Fruit fly (Drosophila melanogaster): ENCODE measurements around the gene CG9970.

The CG9970 gene

dm6 chr3L:2916554-2916953 lies at the start of gene CG9970:
Gene CG9970 (minus strand): TSS chr3L:2916654.
- TF ChIP-seq CG32121 (GFP tag; IDR thresholded peaks at IDR 0.05) (no peak), CG8301 (tag; optimal IDR thresholded peaks at IDR 0.05) (no peak), CG34367 (tag; optimal IDR thresholded peaks at IDR 0.05) (no peak), CG12605 (GFP tag; IDR thresholded peaks at IDR 0.05) (no peak), CG14655 (GFP tag; optimal IDR thresholded peaks at IDR 0.05) (no peak), rn (GFP tag; IDR thresholded peaks at IDR 0.05) (no peak)

- TF ChIP-seq CG14655 (GFP tag; optimal IDR thresholded peaks at IDR 0.05) (no peak), CG32121 (GFP tag; IDR thresholded peaks at IDR 0.05) (no peak), CG8159 (tag; optimal IDR thresholded peaks at IDR 0.05) (no peak), EcR (GFP tag; optimal IDR thresholded peaks at IDR 0.05) (no peak)
Measured at dm6 chr3L:2960949-2961584, 44.6 kb upstream of the CG9970 start, which contains the start of the genes CG34025 and Or63a. Gene CG34025 (minus strand): TSS chr3L:2961049. Gene Or63a (plus strand): TSS chr3L:2961534.

- TF ChIP-seq Snoo (tag; optimal IDR thresholded peaks at IDR 0.05): no peak
- TF ChIP-seq D1 (tag; optimal IDR thresholded peaks at IDR 0.05): no peak
- no peak for TF ChIP-seq gl (tag; optimal IDR thresholded peaks at IDR 0.05)
- TF ChIP-seq Pif1B (GFP tag; optimal IDR thresholded peaks at IDR 0.05): no peak
- TF ChIP-seq rn (GFP tag; IDR thresholded peaks at IDR 0.05): no peak
- TF ChIP-seq CG15710 (tag; optimal IDR thresholded peaks at IDR 0.05): no peak
- TF ChIP-seq CG8159 (tag; optimal IDR thresholded peaks at IDR 0.05): no peak
- TF ChIP-seq Pif1A (GFP tag; optimal IDR thresholded peaks at IDR 0.05): no peak
- no peak for TF ChIP-seq CG10348 (GFP tag; IDR thresholded peaks at IDR 0.05)
- TF ChIP-seq CG17806 (tag; optimal IDR thresholded peaks at IDR 0.05): no peak
- TF ChIP-seq fd96Ca (GFP tag; IDR thresholded peaks at IDR 0.05): no peak
Measured at dm6 chr3L:2951518-2951917, 35.1 kb upstream of the CG9970 start, which contains the start of gene CG32846. Gene CG32846 (minus strand): TSS chr3L:2951618.

- no peak for TF ChIP-seq EcR (GFP tag; optimal IDR thresholded peaks at IDR 0.05)
- no peak for TF ChIP-seq CG4496 (GFP tag; IDR thresholded peaks at IDR 0.05)
Measured at dm6 chr3L:2923097-2923496, 6.6 kb upstream of the CG9970 start.

- TF ChIP-seq gl (tag; optimal IDR thresholded peaks at IDR 0.05) (no peak), EcR (GFP tag; optimal IDR thresholded peaks at IDR 0.05) (no peak), CG12605 (GFP tag; IDR thresholded peaks at IDR 0.05) (no peak), Ets98B (GFP tag; IDR thresholded peaks at IDR 0.05) (no peak), CG8301 (tag; optimal IDR thresholded peaks at IDR 0.05) (no peak), CG15710 (tag; optimal IDR thresholded peaks at IDR 0.05) (no peak), CG13204 (GFP tag; optimal IDR thresholded peaks at IDR 0.05) (no peak)
Measured at dm6 chr3L:2918628-2919027, 2.2 kb upstream of the CG9970 start.

dm6 chr3L:2913291-2913690 lies 3.2 kb downstream of the CG9970 start:
- TF ChIP-seq CG8301 (tag; optimal IDR thresholded peaks at IDR 0.05) (no peak), CG12605 (GFP tag; IDR thresholded peaks at IDR 0.05) (no peak), CG14655 (GFP tag; optimal IDR thresholded peaks at IDR 0.05) (no peak), EcR (GFP tag; optimal IDR thresholded peaks at IDR 0.05) (no peak), CG13204 (GFP tag; optimal IDR thresholded peaks at IDR 0.05) (no peak), CG34367 (tag; optimal IDR thresholded peaks at IDR 0.05) (no peak), Ets98B (GFP tag; IDR thresholded peaks at IDR 0.05) (no peak), CG4496 (GFP tag; IDR thresholded peaks at IDR 0.05) (no peak), CG10348 (GFP tag; IDR thresholded peaks at IDR 0.05) (no peak), fd96Ca (GFP tag; IDR thresholded peaks at IDR 0.05) (no peak), gl (tag; optimal IDR thresholded peaks at IDR 0.05) (no peak), CG8159 (tag; optimal IDR thresholded peaks at IDR 0.05) (no peak), CG32121 (GFP tag; IDR thresholded peaks at IDR 0.05) (no peak), Snoo (tag; optimal IDR thresholded peaks at IDR 0.05) (no peak), D1 (tag; optimal IDR thresholded peaks at IDR 0.05) (no peak), CG9948 (tag; optimal IDR thresholded peaks at IDR 0.05) (no peak)

- TF ChIP-seq Pif1B (GFP tag; optimal IDR thresholded peaks at IDR 0.05) (no peak), CG15710 (tag; optimal IDR thresholded peaks at IDR 0.05) (no peak), CG32121 (GFP tag; IDR thresholded peaks at IDR 0.05) (no peak), EcR (GFP tag; optimal IDR thresholded peaks at IDR 0.05) (no peak), CG34367 (tag; optimal IDR thresholded peaks at IDR 0.05) (no peak), CG8159 (tag; optimal IDR thresholded peaks at IDR 0.05) (no peak), rn (GFP tag; IDR thresholded peaks at IDR 0.05) (no peak), Snoo (tag; optimal IDR thresholded peaks at IDR 0.05) (no peak), CG17806 (tag; optimal IDR thresholded peaks at IDR 0.05) (no peak), CG14655 (GFP tag; optimal IDR thresholded peaks at IDR 0.05) (no peak)
Measured at dm6 chr3L:2909523-2910042, 6.9 kb downstream of the CG9970 start.
